Worm (Caenorhabditis elegans) whole organism, young adult: ENCODE results near the gene T27F7.12.

Experiments
- B0019.2 ChIP-seq: fragments of 200-800 bp; sonication (Bioruptor generic); conservative IDR thresholded peaks from 2 replicates; pipeline ENCODE4 v1.3.6; 2022; ENCODE audit warnings: missing genetic modification reagents, missing genetic modification characterization, missing compliant biosample characterization
- F10E7.11 ChIP-seq: sonication (generic microtip); optimal IDR thresholded peaks from 2 replicates; lab custom pipeline; 2017; ENCODE audit warnings: mild to moderate bottlenecking, missing genetic modification characterization, moderate library complexity, missing compliant biosample characterization
- F39B2.1 ChIP-seq: fragments of 200-800 bp; sonication (Bioruptor generic); IDR thresholded peaks from 2 replicates; pipeline ENCODE4 v1.3.6; 2022; ENCODE audit warnings: missing genetic modification reagents, missing genetic modification characterization, missing compliant biosample characterization
- F49E8.2 ChIP-seq: sonication (generic microtip); optimal IDR thresholded peaks from 3 replicates; lab custom pipeline; 2017; ENCODE audit warnings: missing genetic modification characterization, mild to moderate bottlenecking, missing compliant biosample characterization, antibody characterized with exemption, moderate library complexity; ENCODE audit not compliant: insufficient read depth
- F55B11.4 ChIP-seq: sonication (generic microtip); optimal IDR thresholded peaks from 2 replicates; lab custom pipeline; 2016; ENCODE audit warnings: missing compliant biosample characterization, missing genetic modification characterization, borderline replicate concordance; ENCODE audit not compliant: insufficient read depth
- F57C9.4 ChIP-seq: sonication (generic microtip); optimal IDR thresholded peaks from 2 replicates; lab custom pipeline; 2017; ENCODE audit warnings: mild to moderate bottlenecking, missing genetic modification characterization, missing compliant biosample characterization
- Y53F4B.3 ChIP-seq: fragments of 200-800 bp; sonication (Bioruptor generic); IDR thresholded peaks from 2 replicates; pipeline ENCODE4 v1.3.6; 2022; ENCODE audit warnings: missing genetic modification reagents, missing genetic modification characterization, missing compliant biosample characterization
- ama-1 ChIP-seq, 3 experiments: fragments of 150-350 bp in 1 of 3; sonication (generic microtip) in 2 of 3; optimal IDR thresholded peaks; 2 replicates each; lab custom pipeline; 2014 to 2018; ENCODE audit warnings: missing biosample characterization in 2 of 3, missing genetic modification characterization in 2 of 3, missing genetic modification reagents in 2 of 3
- die-1 ChIP-seq: sonication (generic microtip); optimal IDR thresholded peaks from 2 replicates; lab custom pipeline; 2016; ENCODE audit warnings: missing genotype, mild to moderate bottlenecking, missing genetic modification characterization, missing compliant biosample characterization
- mel-28 ChIP-seq: sonication (generic microtip); optimal IDR thresholded peaks from 2 replicates; lab custom pipeline; 2016; ENCODE audit warnings: borderline replicate concordance, mild to moderate bottlenecking, missing genetic modification characterization, missing compliant biosample characterization
- nhr-120 ChIP-seq: fragments of 200-800 bp; sonication (Bioruptor generic); IDR thresholded peaks from 2 replicates; pipeline ENCODE4 v1.3.6; 2022; ENCODE audit warnings: missing genetic modification characterization, missing compliant biosample characterization
- pha-4 ChIP-seq: fragments of 150-350 bp; sonication (generic microtip); optimal IDR thresholded peaks from 2 replicates; lab custom pipeline; 2014; ENCODE audit warnings: missing biosample characterization, missing genetic modification reagents, missing genetic modification characterization
- snpc-4 ChIP-seq, 5 experiments: fragments of 150-350 bp in 1 of 5; sonication (generic microtip) in 4 of 5; optimal IDR thresholded peaks; 2 replicates each; lab custom pipeline; 2014 to 2018; ENCODE audit warnings: missing genetic modification characterization in 5 of 5, missing biosample characterization in 3 of 5, antibody characterized with exemption in 2 of 5, mild to moderate bottlenecking in 2 of 5, missing compliant biosample characterization in 2 of 5, missing genotype in 2 of 5, moderate library complexity in 2 of 5, missing genetic modification reagents in 1 of 5
- unc-62 ChIP-seq: fragments of 150-350 bp; optimal IDR thresholded peaks from 2 replicates; lab custom pipeline; 2014; ENCODE audit warnings: missing biosample characterization, missing genetic modification reagents, missing genetic modification characterization

DNA sequence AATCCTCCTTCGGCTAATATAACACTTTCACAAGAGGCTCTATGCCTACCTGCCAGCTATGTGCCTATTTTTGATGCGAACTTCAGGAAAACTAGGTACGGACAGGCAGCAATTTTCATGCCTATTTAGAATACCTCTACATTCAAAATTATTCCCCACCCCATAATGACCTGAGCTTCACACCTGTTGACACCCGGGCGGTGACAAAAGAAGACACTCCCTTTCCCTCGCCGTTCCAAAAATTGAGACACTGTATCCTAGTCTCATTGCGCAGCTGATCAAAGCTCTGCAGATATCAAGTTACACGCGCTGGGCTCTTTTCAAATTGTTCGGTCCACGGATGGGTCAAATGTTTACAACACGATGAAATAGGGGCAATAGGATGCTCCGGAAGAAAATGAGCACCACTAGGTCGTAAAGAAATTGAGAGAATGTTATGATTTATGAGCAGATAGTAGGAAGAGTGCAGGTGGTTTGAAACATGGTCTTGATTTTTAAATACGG, 15.4 kb upstream of the T27F7.12 start:
- TF ChIP-seq snpc-4 (GFP tag; optimal IDR thresholded peaks at IDR 0.05; lab: Kevin White, UChicago) (no peak), snpc-4 (tag; optimal IDR thresholded peaks at IDR 0.05; lab: Kevin White, UChicago) (no peak), pha-4 (tag; lab: Kevin White, UChicago) (no peak), mel-28 (tag; lab: Kevin White, UChicago) (no peak), ama-1 (optimal IDR thresholded peaks at IDR 0.05; lab: Kevin White, UChicago) (no peak), ama-1 (GFP tag; optimal IDR thresholded peaks at IDR 0.05; lab: Kevin White, UChicago) (no peak), B0019.2 (no peak), unc-62 (GFP tag; lab: Kevin White, UChicago) (no peak), F55B11.4 (tag; lab: Kevin White, UChicago) (no peak), die-1 (tag; lab: Kevin White, UChicago) (no peak), F57C9.4 (no peak), Y53F4B.3 (GFP tag; lab: Robert Waterston, UW) (no peak), F39B2.1 (GFP tag; lab: Robert Waterston, UW) (no peak), F49E8.2 (tag; lab: Kevin White, UChicago) (no peak), F10E7.11 (no peak), nhr-120 (GFP tag; lab: Robert Waterston, UW) (no peak)
